Worm (Caenorhabditis elegans) whole organism, L3 larva: ENCODE results near the gene col-132.
A peak's percentile ranks its signal among the peaks of the same experiment; 100 is the strongest.

Source experiments
- R02D3.7 ChIP-seq: fragments of 150-350 bp; optimal IDR thresholded peaks from 2 replicates; lab custom pipeline; 2014; ENCODE audit warnings: missing biosample characterization, missing genetic modification characterization
- ZK546.5 ChIP-seq: sonication (generic microtip); optimal IDR thresholded peaks from 2 replicates; lab custom pipeline; 2017; ENCODE audit warnings: missing biosample characterization, missing genetic modification characterization
- aly-2 ChIP-seq: fragments of 150-350 bp; optimal IDR thresholded peaks from 2 replicates; lab custom pipeline; 2014; ENCODE audit warnings: missing biosample characterization, missing genetic modification characterization
- ama-1 ChIP-seq: fragments of 150-350 bp; optimal IDR thresholded peaks from 2 replicates; lab custom pipeline; 2018
- ceh-16 ChIP-seq: sonication (generic microtip); optimal IDR thresholded peaks from 2 replicates; lab custom pipeline; 2017; ENCODE audit warnings: missing biosample characterization, missing genetic modification characterization
- ceh-28 ChIP-seq: fragments of 150-350 bp; optimal IDR thresholded peaks from 2 replicates; lab custom pipeline; 2014; ENCODE audit warnings: missing biosample characterization, missing genetic modification reagents, missing genetic modification characterization
- ceh-82 ChIP-seq: fragments of 150-350 bp; optimal IDR thresholded peaks from 2 replicates; lab custom pipeline; 2014; ENCODE audit warnings: missing biosample characterization, missing genetic modification characterization
- daf-12 ChIP-seq: fragments of 150-350 bp; optimal IDR thresholded peaks from 2 replicates; lab custom pipeline; 2014; ENCODE audit warnings: missing biosample characterization, missing genetic modification reagents, missing genetic modification characterization
- egl-27 ChIP-seq: sonication (generic microtip); optimal IDR thresholded peaks from 4 replicates; lab custom pipeline; 2017; ENCODE audit warnings: missing biosample characterization, missing genetic modification reagents, missing genetic modification characterization
- egl-5 ChIP-seq: fragments of 150-350 bp; optimal IDR thresholded peaks from 2 replicates; lab custom pipeline; 2017; ENCODE audit warnings: missing biosample characterization, missing genetic modification reagents, missing genetic modification characterization, inconsistent platforms
- elt-2 ChIP-seq: sonication (generic microtip); optimal IDR thresholded peaks from 2 replicates; lab custom pipeline; 2016; ENCODE audit warnings: missing genetic modification reagents, mild to moderate bottlenecking, missing genetic modification characterization, missing compliant biosample characterization
- elt-3 ChIP-seq, 3 experiments: fragments of 150-350 bp in 1 of 3; sonication (generic microtip) in 2 of 3; optimal IDR thresholded peaks; 2 replicates in 2 of 3; 4 replicates in 1 of 3; lab custom pipeline; 2014 to 2017; ENCODE audit warnings: missing biosample characterization in 3 of 3, missing genetic modification characterization in 3 of 3
- eor-1 ChIP-seq, 2 experiments: fragments of 150-350 bp; optimal IDR thresholded peaks; 2 replicates each; lab custom pipeline; 2014 to 2018; ENCODE audit warnings: missing biosample characterization in 2 of 2, missing genetic modification characterization in 2 of 2
- fkh-2 ChIP-seq: fragments of 150-350 bp; optimal IDR thresholded peaks from 2 replicates; lab custom pipeline; 2014; ENCODE audit warnings: missing biosample characterization, missing genetic modification reagents, missing genetic modification characterization
- fos-1 ChIP-seq: fragments of 150-350 bp; optimal IDR thresholded peaks from 2 replicates; lab custom pipeline; 2014; ENCODE audit warnings: missing biosample characterization, missing genetic modification characterization
- hmg-11 ChIP-seq: sonication (generic microtip); optimal IDR thresholded peaks from 2 replicates; lab custom pipeline; 2016; ENCODE audit warnings: missing genetic modification characterization, missing compliant biosample characterization
- jun-1 ChIP-seq: fragments of 150-350 bp; optimal IDR thresholded peaks from 2 replicates; lab custom pipeline; 2014; ENCODE audit warnings: missing biosample characterization, missing genetic modification reagents, missing genetic modification characterization
- lin-15B ChIP-seq: fragments of 150-350 bp; optimal IDR thresholded peaks from 2 replicates; lab custom pipeline; 2014; ENCODE audit warnings: missing biosample characterization, missing genetic modification characterization
- lsy-12 ChIP-seq: sonication (generic microtip); optimal IDR thresholded peaks from 2 replicates; lab custom pipeline; 2016; ENCODE audit warnings: mild to moderate bottlenecking, missing genetic modification characterization, missing compliant biosample characterization
- mdl-1 ChIP-seq: fragments of 150-350 bp; optimal IDR thresholded peaks from 2 replicates; lab custom pipeline; 2014; ENCODE audit warnings: missing biosample characterization, missing genetic modification characterization
- mml-1 ChIP-seq: fragments of 150-350 bp; sonication (generic microtip); optimal IDR thresholded peaks from 3 replicates; lab custom pipeline; 2014; ENCODE audit warnings: missing biosample characterization, missing genetic modification characterization
- nfya-1 ChIP-seq: sonication (generic microtip); optimal IDR thresholded peaks from 2 replicates; lab custom pipeline; 2017; ENCODE audit warnings: missing genetic modification characterization, mild to moderate bottlenecking, missing compliant biosample characterization, antibody characterized with exemption, moderate library complexity; ENCODE audit not compliant: insufficient read depth
- nhr-11 ChIP-seq: fragments of 150-350 bp; optimal IDR thresholded peaks from 2 replicates; lab custom pipeline; 2014; ENCODE audit warnings: missing biosample characterization, missing genetic modification characterization
- nhr-12 ChIP-seq: fragments of 150-350 bp; optimal IDR thresholded peaks from 2 replicates; lab custom pipeline; 2014; ENCODE audit warnings: missing biosample characterization, missing genetic modification characterization
- nhr-23 ChIP-seq: fragments of 150-350 bp; optimal IDR thresholded peaks from 2 replicates; lab custom pipeline; 2014; ENCODE audit warnings: missing biosample characterization, missing genetic modification reagents, missing genetic modification characterization
- nhr-25 ChIP-seq: sonication (generic microtip); optimal IDR thresholded peaks from 2 replicates; lab custom pipeline; 2017; ENCODE audit warnings: missing biosample characterization, missing genetic modification characterization
- nhr-67 ChIP-seq: fragments of 150-350 bp; optimal IDR thresholded peaks from 2 replicates; lab custom pipeline; 2014; ENCODE audit warnings: missing biosample characterization, missing genetic modification characterization
- nhr-76 ChIP-seq: fragments of 150-350 bp; sonication (generic microtip); optimal IDR thresholded peaks from 5 replicates; lab custom pipeline; 2014; ENCODE audit warnings: missing biosample characterization, missing genetic modification characterization
- pha-4 ChIP-seq: fragments of 150-350 bp; optimal IDR thresholded peaks from 2 replicates; lab custom pipeline; 2014; ENCODE audit warnings: missing biosample characterization, missing genetic modification reagents, missing genetic modification characterization
- pqm-1 ChIP-seq: fragments of 150-350 bp; optimal IDR thresholded peaks from 2 replicates; lab custom pipeline; 2017; ENCODE audit warnings: missing biosample characterization, missing genetic modification characterization, inconsistent platforms
- sea-2 ChIP-seq: fragments of 150-350 bp; sonication (generic microtip); optimal IDR thresholded peaks from 4 replicates; lab custom pipeline; 2014; ENCODE audit warnings: missing biosample characterization, missing genetic modification reagents, missing genetic modification characterization
- skn-1 ChIP-seq: fragments of 150-350 bp; optimal IDR thresholded peaks from 2 replicates; lab custom pipeline; 2014; ENCODE audit warnings: missing biosample characterization, missing genetic modification characterization
- snpc-4 ChIP-seq: fragments of 150-350 bp; optimal IDR thresholded peaks from 2 replicates; lab custom pipeline; 2014; ENCODE audit warnings: missing biosample characterization, missing genetic modification characterization
- unc-39 ChIP-seq: sonication (generic microtip); optimal IDR thresholded peaks from 4 replicates; lab custom pipeline; 2017; ENCODE audit warnings: missing biosample characterization, missing genetic modification characterization
- unc-62 ChIP-seq: fragments of 150-350 bp; sonication (generic microtip); optimal IDR thresholded peaks from 4 replicates; lab custom pipeline; 2014; ENCODE audit warnings: missing biosample characterization, missing genetic modification reagents, missing genetic modification characterization
- zag-1 ChIP-seq: fragments of 150-350 bp; optimal IDR thresholded peaks from 2 replicates; lab custom pipeline; 2014; ENCODE audit warnings: missing biosample characterization, missing genetic modification characterization
- ztf-11 ChIP-seq: fragments of 150-350 bp; optimal IDR thresholded peaks from 2 replicates; lab custom pipeline; 2014; ENCODE audit warnings: missing biosample characterization, missing genetic modification characterization
- ztf-4 ChIP-seq: fragments of 150-350 bp; optimal IDR thresholded peaks from 2 replicates; lab custom pipeline; 2014; ENCODE audit warnings: missing biosample characterization, missing genetic modification characterization

col-132 gene

DNA sequence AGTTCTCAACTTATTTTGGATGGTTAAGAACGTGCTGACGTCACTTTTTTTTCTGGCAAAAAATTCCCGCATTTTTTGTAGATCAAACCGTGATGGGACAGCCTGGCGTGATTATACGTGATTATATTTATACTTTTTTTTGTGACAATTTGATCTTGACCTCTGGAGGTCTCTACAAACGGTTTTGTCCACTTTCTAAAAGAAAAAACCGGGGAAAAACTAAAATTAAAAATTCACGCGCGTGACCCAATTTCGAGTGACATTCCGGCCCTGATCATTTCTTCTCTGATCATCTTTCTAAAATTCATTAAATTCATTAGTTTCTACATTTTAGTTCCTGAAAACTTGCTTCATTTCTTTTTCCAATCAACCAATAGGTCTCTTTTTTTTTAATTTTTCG is 14.0 kb upstream of the col-132 start, which contains the start of gene rde-11:
TSS of gene rde-11 (plus strand) at position 301 of the 400 bp plus-strand sequence.
- TF ChIP-seq lsy-12 (tag; lab: Kevin White, UChicago): no peak
- no peak for TF ChIP-seq ama-1 (lab: Kevin White, UChicago)
- no peak for TF ChIP-seq egl-27 (tag; lab: Kevin White, UChicago)
- TF ChIP-seq eor-1 (tag; optimal IDR thresholded peaks at IDR 0.05; lab: Kevin White, UChicago): no peak
- no peak for TF ChIP-seq elt-3 (tag; optimal IDR thresholded peaks at IDR 0.05; lab: Kevin White, UChicago)
- TF ChIP-seq nhr-11 (tag; lab: Kevin White, UChicago): no peak
- TF ChIP-seq ZK546.5 (tag; lab: Kevin White, UChicago): no peak
- TF ChIP-seq lin-15B (tag; lab: Kevin White, UChicago): no peak
- TF ChIP-seq nhr-12 (tag; lab: Kevin White, UChicago): no peak

DNA sequence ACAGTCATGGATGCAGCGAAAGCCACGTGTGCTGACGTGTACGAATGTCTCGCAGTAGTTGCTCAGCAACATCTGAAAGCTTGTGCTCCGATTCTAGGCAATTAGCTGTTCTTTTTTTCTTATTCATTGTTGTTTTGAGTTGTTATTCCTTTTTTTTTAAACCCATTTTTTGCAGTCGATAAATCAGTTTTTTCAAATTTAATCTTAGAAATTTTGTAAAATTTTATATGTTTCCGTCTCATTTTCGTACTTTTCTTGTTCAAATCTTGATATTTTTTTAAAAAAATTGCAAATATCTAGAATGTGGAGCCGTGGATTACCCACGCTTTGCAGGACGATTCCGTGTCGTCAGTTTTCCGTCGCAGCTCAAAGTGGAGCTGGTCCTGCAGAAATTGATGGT is 9.5 kb upstream of the col-132 start, which contains the start of gene fask-1:
TSS of gene fask-1 (plus strand) at position 301 of the 400 bp plus-strand sequence.
- TF ChIP-seq ceh-16 (tag; lab: Kevin White, UChicago): no peak
- no peak for TF ChIP-seq eor-1 (tag; optimal IDR thresholded peaks at IDR 0.05; lab: Kevin White, UChicago)
- TF ChIP-seq unc-39 (tag; lab: Kevin White, UChicago): no peak
- no peak for TF ChIP-seq skn-1 (tag; lab: Kevin White, UChicago)
- TF ChIP-seq nhr-76 (tag; lab: Kevin White, UChicago): no peak
- TF ChIP-seq jun-1 (tag; lab: Kevin White, UChicago): no peak
- no peak for TF ChIP-seq nhr-12 (tag; lab: Kevin White, UChicago)
- no peak for TF ChIP-seq elt-3 (tag; optimal IDR thresholded peaks at IDR 0.05; lab: Kevin White, UChicago)
- no peak for TF ChIP-seq ztf-4
- no peak for TF ChIP-seq nhr-67 (tag; lab: Kevin White, UChicago)
- TF ChIP-seq mdl-1 (tag; lab: Kevin White, UChicago): no peak
- TF ChIP-seq zag-1 (tag; lab: Kevin White, UChicago): no peak
- TF ChIP-seq ceh-28 (tag; lab: Kevin White, UChicago): no peak
- TF ChIP-seq nhr-25 (tag; lab: Kevin White, UChicago): no peak

DNA sequence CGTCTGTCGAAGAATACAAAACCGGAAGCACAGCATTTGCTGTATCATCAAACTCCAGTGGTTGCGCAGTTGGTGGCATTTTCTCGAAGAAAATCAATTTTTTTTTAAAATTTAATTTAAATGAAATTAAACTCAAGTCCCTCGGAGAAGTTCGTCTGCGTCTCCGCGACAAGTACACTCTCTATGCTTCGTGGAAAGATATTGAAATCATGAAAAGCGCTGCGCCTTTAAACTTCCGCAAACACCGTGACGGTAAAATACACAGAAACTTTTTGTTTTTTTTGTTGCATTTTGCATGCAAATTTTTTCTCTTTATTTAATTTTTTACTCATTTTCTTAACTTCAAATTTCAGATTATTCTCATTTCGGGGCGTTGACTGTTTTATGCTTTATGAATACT is 7.8 kb upstream of the col-132 start, which contains the start of the genes dli-1, tin-9.2 and exos-4.1:
TSS of gene dli-1 (minus strand) at position 141 of the 400 bp plus-strand sequence.
TSS of gene tin-9.2 (plus strand) at position 344 of the 400 bp plus-strand sequence.
TSS of gene exos-4.1 (plus strand) at position 348 of the 400 bp plus-strand sequence.
- peak; percentile 77 for TF ChIP-seq nfya-1 (tag; lab: Kevin White, UChicago)
- TF ChIP-seq nhr-23: peak; percentile 65
- peak; percentile 29 for TF ChIP-seq elt-2
- TF ChIP-seq skn-1 (tag; lab: Kevin White, UChicago): peak; percentile 54
- peak; percentile 31 for TF ChIP-seq snpc-4 (tag; lab: Kevin White, UChicago)
- no peak for TF ChIP-seq sea-2 (GFP tag; lab: Kevin White, UChicago)
- no peak for TF ChIP-seq mdl-1 (tag; lab: Kevin White, UChicago)
- TF ChIP-seq ceh-82 (tag; lab: Kevin White, UChicago): no peak
- peak; percentile 77 for TF ChIP-seq egl-5
- TF ChIP-seq pqm-1 (tag; lab: Kevin White, UChicago): peak; percentile 14
- TF ChIP-seq unc-39 (tag; lab: Kevin White, UChicago): no peak
- TF ChIP-seq R02D3.7: peak; percentile 58
- peak; percentile 58 for TF ChIP-seq hmg-11 (tag; lab: Kevin White, UChicago)
- peak; percentile 54 for TF ChIP-seq ceh-28 (tag; lab: Kevin White, UChicago)
- no peak for TF ChIP-seq fos-1 (tag; lab: Kevin White, UChicago)
- no peak for TF ChIP-seq ceh-16 (tag; lab: Kevin White, UChicago)
- peak; percentile 3 for TF ChIP-seq jun-1 (tag; lab: Kevin White, UChicago)
- TF ChIP-seq aly-2 (tag; lab: Kevin White, UChicago): no peak
- peak; percentile 83 for TF ChIP-seq lin-15B (tag; lab: Kevin White, UChicago)
- TF ChIP-seq nhr-25 (tag; lab: Kevin White, UChicago): peak; percentile 35
- TF ChIP-seq pha-4: peak; percentile 69

DNA sequence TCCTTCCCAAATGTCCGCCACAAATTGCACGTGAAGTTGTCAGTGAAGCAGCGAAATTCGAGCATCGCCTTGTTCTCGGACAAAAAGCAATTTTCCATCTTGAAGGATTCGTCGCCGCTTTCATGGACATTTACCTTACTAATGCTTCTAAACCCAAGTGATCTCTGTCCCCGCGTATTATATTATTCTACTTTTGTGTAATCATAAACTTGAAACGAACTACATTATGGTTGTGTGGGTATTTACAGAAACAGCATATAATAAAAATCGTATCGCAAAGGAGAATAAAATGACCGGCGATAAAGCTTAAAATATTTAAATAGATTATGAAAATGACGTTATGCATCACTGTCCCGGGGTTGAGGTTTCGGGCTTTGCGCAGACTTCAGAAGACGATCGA is 5.9 kb upstream of the col-132 start:
- TF ChIP-seq unc-62 (GFP tag; lab: Kevin White, UChicago): no peak
- TF ChIP-seq fkh-2 (tag; lab: Kevin White, UChicago): no peak
- TF ChIP-seq elt-3 (tag; optimal IDR thresholded peaks at IDR 0.05; lab: Kevin White, UChicago): no peak
- no peak for TF ChIP-seq daf-12 (tag; lab: Kevin White, UChicago)
- TF ChIP-seq ztf-11: no peak
- no peak for TF ChIP-seq ama-1 (lab: Kevin White, UChicago)
- TF ChIP-seq aly-2 (tag; lab: Kevin White, UChicago): peak; percentile 30
- no peak for TF ChIP-seq mml-1 (tag; lab: Kevin White, UChicago)
- TF ChIP-seq, all 47 proteins: peak for 1
